Worm (Caenorhabditis elegans) whole organism, L2 larva: ENCODE results near the gene F56C3.3.

Experiments
- C34F6.9 ChIP-seq: fragments of 150-350 bp; optimal IDR thresholded peaks from 2 replicates; lab custom pipeline; 2014; ENCODE audit warnings: missing biosample characterization, missing genetic modification characterization
- F13H6.1 ChIP-seq: sonication (generic microtip); optimal IDR thresholded peaks from 2 replicates; lab custom pipeline; 2016; ENCODE audit warnings: missing genetic modification characterization, missing compliant biosample characterization
- R02D3.7 ChIP-seq: fragments of 150-350 bp; optimal IDR thresholded peaks from 2 replicates; lab custom pipeline; 2014; ENCODE audit warnings: missing biosample characterization, missing genetic modification characterization
- Y55F3AM.14 ChIP-seq: fragments of 200-800 bp; sonication (Bioruptor generic); optimal IDR thresholded peaks from 2 replicates; lab custom pipeline; 2018; ENCODE audit warnings: mild to moderate bottlenecking, missing genetic modification characterization, missing compliant biosample characterization
- ZK546.5 ChIP-seq: sonication (generic microtip); optimal IDR thresholded peaks from 2 replicates; lab custom pipeline; 2017; ENCODE audit warnings: missing biosample characterization, missing genetic modification characterization
- alr-1 ChIP-seq: fragments of 150-350 bp; optimal IDR thresholded peaks from 2 replicates; lab custom pipeline; 2014; ENCODE audit warnings: missing biosample characterization, missing genetic modification characterization
- aly-2 ChIP-seq: fragments of 150-350 bp; optimal IDR thresholded peaks from 2 replicates; lab custom pipeline; 2014; ENCODE audit warnings: missing biosample characterization, missing genetic modification characterization
- ama-1 ChIP-seq: fragments of 150-350 bp; optimal IDR thresholded peaks from 2 replicates; lab custom pipeline; 2018; ENCODE audit warnings: inconsistent platforms
- blmp-1 ChIP-seq: sonication (generic microtip); optimal IDR thresholded peaks from 2 replicates; lab custom pipeline; 2017; ENCODE audit warnings: missing genetic modification characterization, mild to moderate bottlenecking, missing compliant biosample characterization, antibody characterized with exemption, moderate library complexity; ENCODE audit not compliant: insufficient read depth
- ceh-16 ChIP-seq: fragments of 150-350 bp; optimal IDR thresholded peaks from 2 replicates; lab custom pipeline; 2014; ENCODE audit warnings: missing biosample characterization, missing genetic modification characterization
- ceh-82 ChIP-seq: fragments of 150-350 bp; optimal IDR thresholded peaks from 2 replicates; lab custom pipeline; 2014; ENCODE audit warnings: missing biosample characterization, missing genetic modification characterization
- crh-2 ChIP-seq: sonication (generic microtip); optimal IDR thresholded peaks from 2 replicates; lab custom pipeline; 2017; ENCODE audit warnings: missing biosample characterization, missing genetic modification characterization
- egl-27 ChIP-seq: sonication (generic microtip); optimal IDR thresholded peaks from 3 replicates; lab custom pipeline; 2017; ENCODE audit warnings: missing biosample characterization, missing genetic modification reagents, missing genetic modification characterization
- elt-3 ChIP-seq: sonication (generic microtip); optimal IDR thresholded peaks from 2 replicates; lab custom pipeline; 2017; ENCODE audit warnings: missing biosample characterization, missing genetic modification characterization
- fos-1 ChIP-seq: fragments of 150-350 bp; optimal IDR thresholded peaks from 2 replicates; lab custom pipeline; 2014; ENCODE audit warnings: missing biosample characterization, missing genetic modification characterization
- gmeb-1 ChIP-seq: fragments of 150-350 bp; optimal IDR thresholded peaks from 2 replicates; lab custom pipeline; 2014; ENCODE audit warnings: missing biosample characterization, missing genetic modification characterization
- lin-11 ChIP-seq: fragments of 150-350 bp; sonication (generic microtip); optimal IDR thresholded peaks from 2 replicates; lab custom pipeline; 2014; ENCODE audit warnings: missing biosample characterization, missing genetic modification characterization, inconsistent platforms, mixed read lengths
- lin-13 ChIP-seq: fragments of 150-350 bp; optimal IDR thresholded peaks from 2 replicates; lab custom pipeline; 2014; ENCODE audit warnings: missing biosample characterization, missing genetic modification reagents, missing genetic modification characterization
- lin-39 ChIP-seq: fragments of 150-350 bp; optimal IDR thresholded peaks from 2 replicates; lab custom pipeline; 2014; ENCODE audit warnings: missing biosample characterization, missing genetic modification reagents, missing genetic modification characterization
- lsy-2 ChIP-seq, 2 experiments: fragments of 150-350 bp in 1 of 2; sonication (generic microtip) in 1 of 2; optimal IDR thresholded peaks; 2 replicates each; lab custom pipeline; 2014 to 2017; ENCODE audit warnings: missing biosample characterization in 2 of 2, missing genetic modification characterization in 2 of 2
- mab-5 ChIP-seq: fragments of 150-350 bp; optimal IDR thresholded peaks from 2 replicates; lab custom pipeline; 2014; ENCODE audit warnings: missing biosample characterization, missing genetic modification characterization
- mdl-1 ChIP-seq, 2 experiments: fragments of 150-350 bp in 1 of 2; sonication (generic microtip) in 1 of 2; optimal IDR thresholded peaks; 2 replicates each; lab custom pipeline; 2017; ENCODE audit warnings: missing biosample characterization in 2 of 2, missing genetic modification characterization in 2 of 2
- nhr-10 ChIP-seq: sonication (generic microtip); optimal IDR thresholded peaks from 2 replicates; lab custom pipeline; 2017; ENCODE audit warnings: missing biosample characterization, missing genetic modification characterization
- nhr-11 ChIP-seq: fragments of 150-350 bp; optimal IDR thresholded peaks from 2 replicates; lab custom pipeline; 2014; ENCODE audit warnings: missing biosample characterization, missing genetic modification characterization
- nhr-12 ChIP-seq: fragments of 150-350 bp; optimal IDR thresholded peaks from 2 replicates; lab custom pipeline; 2014; ENCODE audit warnings: missing biosample characterization, missing genetic modification characterization
- nhr-129 ChIP-seq: fragments of 150-350 bp; optimal IDR thresholded peaks from 2 replicates; lab custom pipeline; 2014; ENCODE audit warnings: missing biosample characterization, missing genetic modification characterization
- nhr-21 ChIP-seq: fragments of 150-350 bp; optimal IDR thresholded peaks from 2 replicates; lab custom pipeline; 2014; ENCODE audit warnings: missing biosample characterization, missing genetic modification characterization
- nhr-23 ChIP-seq: fragments of 150-350 bp; optimal IDR thresholded peaks from 2 replicates; lab custom pipeline; 2014; ENCODE audit warnings: missing biosample characterization, missing genetic modification reagents, missing genetic modification characterization
- nhr-237 ChIP-seq: fragments of 150-350 bp; optimal IDR thresholded peaks from 2 replicates; lab custom pipeline; 2014; ENCODE audit warnings: missing biosample characterization, missing genetic modification characterization
- nhr-25 ChIP-seq: fragments of 150-350 bp; sonication (generic microtip); optimal IDR thresholded peaks from 3 replicates; lab custom pipeline; 2014; ENCODE audit warnings: missing biosample characterization, missing genetic modification characterization
- nhr-6 ChIP-seq: fragments of 150-350 bp; optimal IDR thresholded peaks from 2 replicates; lab custom pipeline; 2014; ENCODE audit warnings: missing biosample characterization, missing genetic modification characterization
- nhr-77 ChIP-seq: fragments of 150-350 bp; optimal IDR thresholded peaks from 2 replicates; lab custom pipeline; 2014; ENCODE audit warnings: missing biosample characterization, missing genetic modification characterization
- sem-4 ChIP-seq: fragments of 150-350 bp; optimal IDR thresholded peaks from 2 replicates; lab custom pipeline; 2014; ENCODE audit warnings: missing biosample characterization, missing genetic modification reagents, missing genetic modification characterization
- sma-3 ChIP-seq: sonication (generic microtip); optimal IDR thresholded peaks from 2 replicates; lab custom pipeline; 2016; ENCODE audit warnings: missing genetic modification reagents, missing genetic modification characterization, missing compliant biosample characterization
- sma-9 ChIP-seq, 2 experiments: fragments of 150-350 bp in 1 of 2; sonication (generic microtip) in 1 of 2; optimal IDR thresholded peaks; 2 replicates each; lab custom pipeline; 2014 to 2016; ENCODE audit warnings: missing genetic modification characterization in 2 of 2, mild to moderate bottlenecking in 1 of 2, missing biosample characterization in 1 of 2, missing compliant biosample characterization in 1 of 2, missing genetic modification reagents in 1 of 2, moderate library complexity in 1 of 2
- snpc-4 ChIP-seq: fragments of 150-350 bp; optimal IDR thresholded peaks from 2 replicates; lab custom pipeline; 2014; ENCODE audit warnings: missing biosample characterization, missing genetic modification characterization
- unc-39 ChIP-seq: fragments of 150-350 bp; optimal IDR thresholded peaks from 2 replicates; lab custom pipeline; 2014; ENCODE audit warnings: missing biosample characterization, missing genetic modification characterization
- unc-55 ChIP-seq: fragments of 150-350 bp; sonication (generic microtip); optimal IDR thresholded peaks from 3 replicates; lab custom pipeline; 2014; ENCODE audit warnings: missing biosample characterization, missing genetic modification reagents, missing genetic modification characterization
- unc-62 ChIP-seq: fragments of 150-350 bp; optimal IDR thresholded peaks from 2 replicates; lab custom pipeline; 2014; ENCODE audit warnings: missing biosample characterization, missing genetic modification reagents, missing genetic modification characterization
- zag-1 ChIP-seq: fragments of 150-350 bp; optimal IDR thresholded peaks from 2 replicates; lab custom pipeline; 2014; ENCODE audit warnings: missing biosample characterization, missing genetic modification characterization
- ztf-1 ChIP-seq: fragments of 200-800 bp; sonication (Bioruptor generic); conservative IDR thresholded peaks from 2 replicates; pipeline ENCODE4 v1.3.6; 2022; ENCODE audit warnings: missing genetic modification characterization, missing compliant biosample characterization
- ztf-11 ChIP-seq: sonication (generic microtip); optimal IDR thresholded peaks from 2 replicates; lab custom pipeline; 2017; ENCODE audit warnings: missing biosample characterization, missing genetic modification characterization
- ztf-4 ChIP-seq: fragments of 150-350 bp; optimal IDR thresholded peaks from 2 replicates; lab custom pipeline; 2014; ENCODE audit warnings: missing biosample characterization, missing genetic modification characterization

Gene F56C3.3

ce11 chrX:1329847-1330246 is 28.3 kb downstream of the F56C3.3 start, which contains the start of gene F21E9.2:
Gene F21E9.2 (minus strand): TSS chrX:1329947.
- TF ChIP-seq sma-3 (GFP tag; lab: Kevin White, UChicago) = no peak
- TF ChIP-seq fos-1 = no peak
- no peak for TF ChIP-seq crh-2
- no peak for TF ChIP-seq nhr-21
- no peak for TF ChIP-seq nhr-25
- no peak for TF ChIP-seq nhr-23 (tag; lab: Kevin White, UChicago)

- TF ChIP-seq unc-62 (GFP tag; lab: Kevin White, UChicago) = no peak
- TF ChIP-seq nhr-10 (tag; lab: Kevin White, UChicago) = no peak
- TF ChIP-seq ztf-11 = no peak
- no peak for TF ChIP-seq lsy-2 (tag; optimal IDR thresholded peaks at IDR 0.05; lab: Kevin White, UChicago)
- no peak for TF ChIP-seq nhr-23 (tag; lab: Kevin White, UChicago)
- no peak for TF ChIP-seq lin-13 (GFP tag; lab: Kevin White, UChicago)
- TF ChIP-seq sem-4 = no peak
- TF ChIP-seq blmp-1 (tag; lab: Kevin White, UChicago) = no peak
- no peak for TF ChIP-seq snpc-4 (tag; lab: Kevin White, UChicago)
- no peak for TF ChIP-seq nhr-25
- TF ChIP-seq ceh-16 = no peak
- TF ChIP-seq ztf-1 (GFP tag; lab: Robert Waterston, UW) = no peak
- TF ChIP-seq egl-27 = no peak
- TF ChIP-seq ama-1 (lab: Kevin White, UChicago) = no peak
- no peak for TF ChIP-seq gmeb-1 (tag; lab: Kevin White, UChicago)
- no peak for TF ChIP-seq nhr-11 (tag; lab: Kevin White, UChicago)
- no peak for TF ChIP-seq unc-39 (tag; lab: Kevin White, UChicago)
- no peak for TF ChIP-seq unc-55
- TF ChIP-seq zag-1 = no peak
Measured at ce11 chrX:1327201-1327600, 31.0 kb downstream of the F56C3.3 start.

- TF ChIP-seq nhr-237 (tag; lab: Kevin White, UChicago) = peak; percentile 16
- TF ChIP-seq unc-62 (GFP tag; lab: Kevin White, UChicago) = no peak
- no peak for TF ChIP-seq alr-1 (tag; lab: Kevin White, UChicago)
- peak; percentile 46 for TF ChIP-seq blmp-1 (tag; lab: Kevin White, UChicago)
- TF ChIP-seq egl-27 = peak; percentile 67
- peak; percentile 75 for TF ChIP-seq lin-13 (GFP tag; lab: Kevin White, UChicago)
- peak; percentile 82 for TF ChIP-seq nhr-25
- peak; percentile 61 to 81 for TF ChIP-seq mdl-1 (tag; optimal IDR thresholded peaks at IDR 0.05; lab: Kevin White, UChicago)
- TF ChIP-seq mab-5 (tag; lab: Kevin White, UChicago) = peak; percentile 78
- TF ChIP-seq crh-2 = peak; percentile 93
- peak; percentile 72 for TF ChIP-seq sem-4
- peak; percentile 55 for TF ChIP-seq ceh-82
- TF ChIP-seq nhr-129 (tag; lab: Kevin White, UChicago) = peak; percentile 98
- no peak for TF ChIP-seq unc-39 (tag; lab: Kevin White, UChicago)
- no peak for TF ChIP-seq ztf-1 (GFP tag; lab: Robert Waterston, UW)
- TF ChIP-seq R02D3.7 (tag; lab: Kevin White, UChicago) = peak; percentile 17
- no peak for TF ChIP-seq ZK546.5 (tag; lab: Kevin White, UChicago)
- TF ChIP-seq lsy-2 (tag; optimal IDR thresholded peaks at IDR 0.05; lab: Kevin White, UChicago) = peak; percentile 74 to 84
- peak; percentile 41 for TF ChIP-seq lin-39
- TF ChIP-seq nhr-12 (tag; lab: Kevin White, UChicago) = no peak
- TF ChIP-seq nhr-21 = peak; percentile 88
- peak; percentile 83 for TF ChIP-seq zag-1
- peak; percentile 41 for TF ChIP-seq snpc-4 (tag; lab: Kevin White, UChicago)
- no peak for TF ChIP-seq nhr-11 (tag; lab: Kevin White, UChicago)
- peak; percentile 99 for TF ChIP-seq unc-55
- TF ChIP-seq ztf-11 = no peak
- TF ChIP-seq nhr-77 (tag; lab: Kevin White, UChicago) = peak; percentile 78
- TF ChIP-seq nhr-6 (tag; lab: Kevin White, UChicago) = peak; percentile 91
- TF ChIP-seq lin-11 (tag; lab: Kevin White, UChicago) = peak; percentile 83
- TF ChIP-seq elt-3 (tag; lab: Kevin White, UChicago) = no peak
- peak; percentile 54 for TF ChIP-seq ceh-16
- TF ChIP-seq ztf-4 (tag; lab: Kevin White, UChicago) = peak; percentile 29
- peak; percentile 68 for TF ChIP-seq C34F6.9 (tag; lab: Kevin White, UChicago)
- no peak for TF ChIP-seq Y55F3AM.14 (GFP tag; lab: Kevin White, UChicago)
- TF ChIP-seq sma-3 (GFP tag; lab: Kevin White, UChicago) = peak; percentile 85
- peak; percentile 77 for TF ChIP-seq gmeb-1 (tag; lab: Kevin White, UChicago)
- TF ChIP-seq aly-2 (tag; lab: Kevin White, UChicago) = no peak
- peak; percentile 22 for TF ChIP-seq sma-9 (GFP tag; optimal IDR thresholded peaks at IDR 0.05; lab: Kevin White, UChicago)
- no peak for TF ChIP-seq sma-9 (tag; optimal IDR thresholded peaks at IDR 0.05; lab: Kevin White, UChicago)
- peak; percentile 79 for TF ChIP-seq fos-1
- peak; percentile 58 for TF ChIP-seq F13H6.1 (tag; lab: Kevin White, UChicago)
Measured at ce11 chrX:1322997-1323396, 35.2 kb downstream of the F56C3.3 start.
